Fruit fly (Drosophila melanogaster) whole organism, embryonic: ENCODE results near the gene TkR86C.

Experiments
- Atf3 ChIP-seq: fragments of 200-800 bp; sonication (Bioruptor generic); optimal IDR thresholded peaks from 3 replicates; lab custom pipeline; 2016; ENCODE audit warnings: missing biosample characterization, missing genetic modification characterization
- B-H1 ChIP-seq: fragments of 200-800 bp; sonication (Bioruptor generic); IDR thresholded peaks from 3 replicates; pipeline ENCODE4 v1.3.6; 2022; ENCODE audit warnings: missing biosample characterization, missing genetic modification characterization
- B-H2 ChIP-seq: fragments of 200-800 bp; sonication (Bioruptor generic); optimal IDR thresholded peaks from 2 replicates; lab custom pipeline; 2018; ENCODE audit warnings: missing biosample characterization, mild to moderate bottlenecking, missing genetic modification characterization
- CG10267 ChIP-seq: fragments of 200-800 bp; sonication (Bioruptor generic); optimal IDR thresholded peaks from 2 replicates; lab custom pipeline; 2018; ENCODE audit warnings: missing biosample characterization, mild to moderate bottlenecking, missing genetic modification characterization, moderate library complexity
- CG11093 ChIP-seq: fragments of 200-800 bp; sonication (Bioruptor generic); IDR thresholded peaks from 3 replicates; pipeline ENCODE4 v1.3.6; 2022; ENCODE audit warnings: missing biosample characterization, missing genetic modification characterization
- CG12659 ChIP-seq: fragments of 200-800 bp; sonication (Bioruptor generic); optimal IDR thresholded peaks from 3 replicates; lab custom pipeline; 2017; ENCODE audit warnings: mild to moderate bottlenecking, missing biosample characterization, missing genetic modification reagents, missing genetic modification characterization
- CG13775 ChIP-seq: fragments of 200-800 bp; sonication (Bioruptor generic); optimal IDR thresholded peaks from 3 replicates; lab custom pipeline; 2017; ENCODE audit warnings: missing biosample characterization, mild to moderate bottlenecking, missing genetic modification characterization
- CG1603 ChIP-seq: fragments of 200-800 bp; sonication (Bioruptor generic); optimal IDR thresholded peaks from 2 replicates; lab custom pipeline; 2019; ENCODE audit warnings: missing biosample characterization, mild to moderate bottlenecking, missing genetic modification characterization, moderate library complexity
- CG18619 ChIP-seq: fragments of 200-800 bp; sonication (Bioruptor generic); optimal IDR thresholded peaks from 3 replicates; lab custom pipeline; 2017; ENCODE audit warnings: missing biosample characterization, mild to moderate bottlenecking, missing genetic modification characterization
- CG2678 ChIP-seq: fragments of 200-800 bp; sonication (Bioruptor generic); optimal IDR thresholded peaks from 3 replicates; lab custom pipeline; 2019; ENCODE audit warnings: missing biosample characterization, mild to moderate bottlenecking, missing genetic modification characterization, moderate library complexity
- CG32772 ChIP-seq: fragments of 200-800 bp; sonication (Bioruptor generic); IDR thresholded peaks from 2 replicates; pipeline ENCODE4 v1.3.6; 2022; ENCODE audit warnings: missing biosample characterization, missing genetic modification characterization
- CG5180 ChIP-seq: fragments of 200-800 bp; sonication (Bioruptor generic); optimal IDR thresholded peaks from 3 replicates; lab custom pipeline; 2017; ENCODE audit warnings: missing biosample characterization, missing genetic modification characterization, mild to moderate bottlenecking, moderate library complexity, missing genetic modification reagents
- CG5245 ChIP-seq: fragments of 200-800 bp; sonication (Bioruptor generic); optimal IDR thresholded peaks from 3 replicates; lab custom pipeline; 2016; ENCODE audit warnings: missing biosample characterization, missing genetic modification characterization
- CG8478 ChIP-seq: fragments of >200 bp; optimal IDR thresholded peaks from 2 replicates; lab custom pipeline; 2018
- CG9797 ChIP-seq: fragments of 200-800 bp; sonication (Bioruptor generic); optimal IDR thresholded peaks from 3 replicates; lab custom pipeline; 2018; ENCODE audit warnings: missing biosample characterization, mild to moderate bottlenecking, missing genetic modification characterization
- Dref ChIP-seq: fragments of 200-800 bp; sonication (Bioruptor generic); IDR thresholded peaks from 2 replicates; pipeline ENCODE4 v1.3.6; 2022; ENCODE audit warnings: missing biosample characterization, missing genetic modification characterization
- ERR ChIP-seq: fragments of 200-800 bp; sonication (Bioruptor generic); optimal IDR thresholded peaks from 2 replicates; lab custom pipeline; 2016; ENCODE audit warnings: missing biosample characterization, missing genetic modification characterization
- H15 ChIP-seq: fragments of 200-800 bp; sonication (Bioruptor generic); IDR thresholded peaks from 3 replicates; pipeline ENCODE4 v1.3.6; 2022; ENCODE audit warnings: missing biosample characterization, missing genetic modification characterization
- HHEX ChIP-seq: fragments of 200-800 bp; sonication (Bioruptor generic); optimal IDR thresholded peaks from 3 replicates; lab custom pipeline; 2017; ENCODE audit warnings: missing biosample characterization, mild to moderate bottlenecking, missing genetic modification characterization, missing genetic modification reagents
- Mad ChIP-seq: fragments of 200-800 bp; sonication (Bioruptor generic); optimal IDR thresholded peaks from 2 replicates; lab custom pipeline; 2016; ENCODE audit warnings: missing biosample characterization, missing genetic modification characterization
- Max ChIP-seq: fragments of 200-800 bp; sonication (Bioruptor generic); optimal IDR thresholded peaks from 2 replicates; lab custom pipeline; 2016; ENCODE audit warnings: missing biosample characterization, mild to moderate bottlenecking, missing genetic modification characterization
- NFAT ChIP-seq: fragments of 200-800 bp; sonication (Bioruptor generic); IDR thresholded peaks from 2 replicates; pipeline ENCODE4 v1.3.6; 2022; ENCODE audit warnings: missing biosample characterization, missing genetic modification characterization
- Nf-YC ChIP-seq: fragments of 200-800 bp; optimal IDR thresholded peaks from 3 replicates; lab custom pipeline; 2019; ENCODE audit warnings: missing biosample characterization, mild to moderate bottlenecking, missing genetic modification characterization, moderate library complexity
- Sin3A ChIP-seq: fragments of >200 bp; optimal IDR thresholded peaks from 2 replicates; lab custom pipeline; 2018
- Spps ChIP-seq: fragments of 200-800 bp; sonication (Bioruptor generic); optimal IDR thresholded peaks from 2 replicates; lab custom pipeline; 2018; ENCODE audit warnings: missing biosample characterization, mild to moderate bottlenecking, missing genetic modification characterization
- btn ChIP-seq: fragments of 200-800 bp; sonication (Bioruptor generic); optimal IDR thresholded peaks from 2 replicates; lab custom pipeline; 2016; ENCODE audit warnings: missing biosample characterization, missing genetic modification characterization
- cato ChIP-seq: fragments of 200-800 bp; sonication (Bioruptor generic); optimal IDR thresholded peaks from 2 replicates; lab custom pipeline; 2016; ENCODE audit warnings: missing biosample characterization, missing genetic modification characterization, borderline replicate concordance
- chinmo ChIP-seq: fragments of 200-800 bp; sonication (Bioruptor generic); IDR thresholded peaks from 4 replicates; pipeline ENCODE4 v1.3.6; 2022; ENCODE audit warnings: missing biosample characterization, missing genetic modification characterization; ENCODE audit not compliant: partially characterized antibody
- croc ChIP-seq: fragments of 200-800 bp; sonication (Bioruptor generic); conservative IDR thresholded peaks from 3 replicates; pipeline ENCODE4 v1.3.6; 2022; ENCODE audit warnings: missing biosample characterization, missing genetic modification characterization
- danr ChIP-seq: fragments of 200-800 bp; sonication (Bioruptor generic); IDR thresholded peaks from 2 replicates; pipeline ENCODE4 v1.3.6; 2022; ENCODE audit warnings: missing biosample characterization, missing genetic modification characterization
- eve ChIP-seq, 2 experiments: fragments of >200 bp; optimal IDR thresholded peaks; 2 replicates each; lab custom pipeline; 2017; ENCODE audit warnings: missing biosample characterization in 2 of 2, missing genetic modification characterization in 2 of 2
- fd64A ChIP-seq: fragments of 200-800 bp; sonication (Bioruptor generic); optimal IDR thresholded peaks from 3 replicates; lab custom pipeline; 2018; ENCODE audit warnings: missing biosample characterization, mild to moderate bottlenecking, missing genetic modification characterization
- gcm ChIP-seq: fragments of 200-800 bp; sonication (Bioruptor generic); optimal IDR thresholded peaks from 2 replicates; lab custom pipeline; 2019; ENCODE audit warnings: missing biosample characterization, mild to moderate bottlenecking, missing genetic modification characterization, moderate library complexity
- gro ChIP-seq: fragments of 200-800 bp; sonication (Bioruptor generic); optimal IDR thresholded peaks from 2 replicates; lab custom pipeline; 2016; ENCODE audit warnings: missing biosample characterization, missing genetic modification characterization
- gt ChIP-seq: fragments of 200-800 bp; sonication (Bioruptor generic); IDR thresholded peaks from 2 replicates; pipeline ENCODE4 v1.3.6; 2022; ENCODE audit warnings: missing biosample characterization, missing genetic modification characterization
- h ChIP-seq: fragments of >200 bp; optimal IDR thresholded peaks from 2 replicates; lab custom pipeline; 2017
- insv ChIP-seq, 2 experiments: fragments of 200-800 bp; sonication (Bioruptor generic); optimal IDR thresholded peaks; 3 replicates each; lab custom pipeline; 2016 to 2018; ENCODE audit warnings: missing biosample characterization in 2 of 2, missing genetic modification characterization in 2 of 2
- jumu ChIP-seq: fragments of 200-800 bp; sonication (Bioruptor generic); optimal IDR thresholded peaks from 3 replicates; lab custom pipeline; 2016; ENCODE audit warnings: missing biosample characterization, missing genetic modification characterization
- ken ChIP-seq: fragments of 200-800 bp; sonication (Bioruptor generic); IDR thresholded peaks from 3 replicates; pipeline ENCODE4 v1.3.6; 2022; ENCODE audit warnings: missing biosample characterization, missing genetic modification characterization
- lilli ChIP-seq: fragments of 200-800 bp; sonication (Bioruptor generic); optimal IDR thresholded peaks from 3 replicates; lab custom pipeline; 2016; ENCODE audit warnings: missing biosample characterization, missing genetic modification characterization
- luna ChIP-seq: fragments of 200-800 bp; sonication (Bioruptor generic); optimal IDR thresholded peaks from 2 replicates; lab custom pipeline; 2016; ENCODE audit warnings: missing biosample characterization, missing genetic modification characterization
- mam ChIP-seq: fragments of 200-800 bp; sonication (Bioruptor generic); optimal IDR thresholded peaks from 3 replicates; lab custom pipeline; 2016; ENCODE audit warnings: missing biosample characterization, missing genetic modification characterization
- pnt ChIP-seq: fragments of 200-800 bp; sonication (Bioruptor generic); optimal IDR thresholded peaks from 3 replicates; lab custom pipeline; 2016; ENCODE audit warnings: missing biosample characterization, missing genetic modification characterization
- pros ChIP-seq: fragments of 200-800 bp; sonication (Bioruptor generic); optimal IDR thresholded peaks from 3 replicates; lab custom pipeline; 2019; ENCODE audit warnings: missing biosample characterization, mild to moderate bottlenecking, missing genetic modification characterization, moderate library complexity
- rib ChIP-seq: fragments of 200-800 bp; sonication (Bioruptor generic); IDR thresholded peaks from 2 replicates; pipeline ENCODE4 v1.3.6; 2022; ENCODE audit warnings: missing biosample characterization, missing genetic modification characterization
- sens ChIP-seq: fragments of 200-800 bp; sonication (Bioruptor generic); peaks from one replicate; lab custom pipeline; 2016; ENCODE audit warnings: missing biosample characterization, missing genetic modification characterization
- sim ChIP-seq: fragments of 200-800 bp; sonication (Bioruptor generic); IDR thresholded peaks from 2 replicates; pipeline ENCODE4 v1.3.6; 2022; ENCODE audit warnings: missing biosample characterization, missing genetic modification characterization
- slp2 ChIP-seq: fragments of 200-800 bp; sonication (Bioruptor generic); optimal IDR thresholded peaks from 2 replicates; lab custom pipeline; 2016; ENCODE audit warnings: missing biosample characterization, missing genetic modification characterization
- sqz ChIP-seq: fragments of 200-800 bp; sonication (Bioruptor generic); optimal IDR thresholded peaks from 3 replicates; lab custom pipeline; 2018; ENCODE audit warnings: missing biosample characterization, mild to moderate bottlenecking, missing genetic modification characterization
- tin ChIP-seq: fragments of 200-800 bp; sonication (Bioruptor generic); optimal IDR thresholded peaks from 3 replicates; lab custom pipeline; 2016; ENCODE audit warnings: missing biosample characterization, missing genetic modification characterization
- tio ChIP-seq: fragments of 200-800 bp; sonication (Bioruptor generic); optimal IDR thresholded peaks from 2 replicates; lab custom pipeline; 2017; ENCODE audit warnings: missing biosample characterization, missing genetic modification characterization, inconsistent platforms
- toy ChIP-seq: fragments of 200-800 bp; sonication (Bioruptor generic); IDR thresholded peaks from 2 replicates; pipeline ENCODE4 v1.3.6; 2022; ENCODE audit warnings: missing biosample characterization, missing genetic modification characterization
- wor ChIP-seq: fragments of 200-800 bp; sonication (Bioruptor generic); IDR thresholded peaks from 2 replicates; pipeline ENCODE4 v1.3.6; 2022; ENCODE audit warnings: missing biosample characterization, missing genetic modification characterization
- z ChIP-seq: fragments of 200-800 bp; sonication (Bioruptor generic); IDR thresholded peaks from 3 replicates; pipeline ENCODE4 v1.3.6; 2022; ENCODE audit warnings: missing biosample characterization, missing genetic modification characterization

TkR86C gene

dm6 chr3R:10788186-10788585 lies 37.2 kb upstream of the TkR86C start, which contains the start of the genes Art1 and Mcm5 (continued):
- TF ChIP-seq btn (GFP tag; lab: Kevin White, UChicago) (no peak), gro (GFP tag; lab: Kevin White, UChicago) (peak; percentile 64), CG5245 (GFP tag; lab: Kevin White, UChicago) (no peak), cato (GFP tag; lab: Kevin White, UChicago) (no peak), CG32772 (GFP tag; lab: Robert Waterston, UW) (no peak), CG9797 (GFP tag; lab: Kevin White, UChicago) (peak; percentile 89), gcm (GFP tag; lab: Kevin White, UChicago) (no peak), h (lab: Kevin White, UChicago) (no peak), sqz (GFP tag; lab: Kevin White, UChicago) (no peak), wor (GFP tag; lab: Robert Waterston, UW) (no peak), CG8478 (lab: Kevin White, UChicago) (no peak), CG13775 (GFP tag; lab: Kevin White, UChicago) (peak; percentile 56), danr (GFP tag; lab: Robert Waterston, UW) (no peak), ken (GFP tag; lab: Robert Waterston, UW) (0 out of 3 replicates have a peak, but pooled peaks have one; percentile 51), slp2 (GFP tag; lab: Kevin White, UChicago) (peak; percentile 38), fd64A (GFP tag; lab: Kevin White, UChicago) (no peak), pnt (GFP tag; lab: Kevin White, UChicago) (no peak), pros (GFP tag; lab: Kevin White, UChicago) (no peak), z (GFP tag; lab: Robert Waterston, UW) (no peak), B-H1 (GFP tag; lab: Robert Waterston, UW) (no peak), tio (GFP tag; lab: Kevin White, UChicago) (no peak), NFAT (peak; percentile 25; the same call in 1 of the 2 replicates), Sin3A (lab: Kevin White, UChicago) (peak; percentile 99), luna (GFP tag; lab: Kevin White, UChicago) (no peak), Atf3 (GFP tag; lab: Kevin White, UChicago) (peak; percentile 35), insv (GFP tag; optimal IDR thresholded peaks at IDR 0.05; lab: Kevin White, UChicago) (peak in 1 of 2 experiments; percentile 40), lilli (GFP tag; lab: Kevin White, UChicago) (peak; percentile 66), CG11093 (GFP tag; lab: Robert Waterston, UW) (no peak), gt (GFP tag; lab: Robert Waterston, UW) (no peak), mam (GFP tag; lab: Kevin White, UChicago) (peak; percentile 52), CG10267 (tag; lab: Kevin White, UChicago) (peak; percentile 98), CG1603 (tag; lab: Kevin White, UChicago) (peak; percentile 26), CG5180 (no peak), B-H2 (peak; percentile 7), sim (GFP tag; lab: Robert Waterston, UW) (no peak), ERR (GFP tag; lab: Kevin White, UChicago) (no peak), jumu (peak; percentile 53), Nf-YC (tag; lab: Kevin White, UChicago) (no peak), HHEX (GFP tag; lab: Kevin White, UChicago) (no peak), CG12659 (GFP tag; lab: Kevin White, UChicago) (peak; percentile 78), toy (GFP tag; lab: Robert Waterston, UW) (no peak), Mad (GFP tag; lab: Kevin White, UChicago) (peak; percentile 59), tin (GFP tag; lab: Kevin White, UChicago) (peak; percentile 42), Dref (GFP tag; lab: Robert Waterston, UW) (peak; percentile 51), croc (GFP tag; lab: Robert Waterston, UW) (peak; percentile 17; the same call in 1 of the 3 replicates), Max (GFP tag; lab: Kevin White, UChicago) (peak; percentile 83), Spps (tag; lab: Kevin White, UChicago) (no peak), CG2678 (tag; lab: Kevin White, UChicago) (no peak), rib (no peak), H15 (GFP tag; lab: Robert Waterston, UW) (no peak), chinmo (GFP tag; lab: Robert Waterston, UW) (0 out of 4 replicates have a peak, but pooled peaks have one; percentile 73), CG18619 (no peak), sens (GFP tag; lab: Kevin White, UChicago) (peak; percentile 85), eve (GFP tag; optimal IDR thresholded peaks at IDR 0.05; lab: Kevin White, UChicago) (no peak)
